Fruit fly (Drosophila melanogaster) whole organism: ENCODE results near the gene mas.

Source experiments
- CG8478 ChIP-seq: fragments of >200 bp; optimal IDR thresholded peaks from 2 replicates; lab custom pipeline; 2018; ENCODE audit warnings: inconsistent platforms
- Dll ChIP-seq: fragments of >200 bp; optimal IDR thresholded peaks from 2 replicates; lab custom pipeline; 2017
- EcR ChIP-seq, 2 experiments: fragments of >200 bp; optimal IDR thresholded peaks; 2 replicates each; lab custom pipeline; 2017; ENCODE audit warnings: missing biosample characterization in 2 of 2, missing genetic modification characterization in 2 of 2, missing genetic modification reagents in 2 of 2
- pan ChIP-seq: fragments of >200 bp; optimal IDR thresholded peaks from 2 replicates; lab custom pipeline; 2017
- psq ChIP-seq: fragments of >200 bp; optimal IDR thresholded peaks from 2 replicates; lab custom pipeline; 2017
- usp ChIP-seq: fragments of >200 bp; optimal IDR thresholded peaks from 2 replicates; lab custom pipeline; 2017; ENCODE audit warnings: missing biosample characterization, missing genetic modification characterization, mixed read lengths

The mas gene

DNA sequence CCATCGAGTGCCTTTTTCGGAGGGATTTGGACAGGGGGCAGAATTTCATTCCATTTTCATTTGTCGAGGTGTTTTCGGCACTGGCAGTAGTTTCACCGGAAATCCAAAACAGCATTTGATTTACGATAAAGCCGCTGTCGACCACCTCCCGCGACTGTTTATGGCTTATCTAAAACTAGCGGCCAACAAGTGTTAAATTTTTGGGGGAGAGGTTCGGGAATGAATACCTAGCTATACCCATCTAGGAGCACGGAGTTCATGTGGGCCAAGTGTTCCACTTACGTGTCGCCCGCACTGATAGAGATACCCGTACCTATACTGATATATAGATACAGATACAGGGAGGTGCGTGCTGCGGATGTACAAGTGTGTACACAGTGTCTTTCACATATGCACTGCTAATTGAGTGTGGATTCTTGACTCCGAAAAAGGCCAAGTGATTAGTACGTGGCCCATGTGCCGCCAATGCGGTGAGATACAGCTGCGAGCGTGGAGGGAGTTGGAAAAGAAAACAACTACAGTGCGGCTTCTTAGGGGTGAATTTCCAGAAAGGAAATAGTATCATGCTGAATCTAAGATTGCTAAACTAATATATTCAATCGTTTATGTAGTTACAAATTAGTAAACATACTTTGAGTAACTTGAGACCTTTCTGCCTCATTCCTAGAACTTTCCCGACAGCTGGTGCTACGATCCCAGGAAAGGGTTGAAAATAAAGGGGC is 47.5 kb downstream of the mas start:
- TF ChIP-seq usp (GFP tag; lab: Kevin White, UChicago) (no peak), psq (lab: Kevin White, UChicago) (no peak), CG8478 (lab: Kevin White, UChicago) (no peak), EcR (GFP tag; optimal IDR thresholded peaks at IDR 0.05; lab: Kevin White, UChicago) (no peak)

- TF ChIP-seq Dll (lab: Kevin White, UChicago) (no peak), usp (GFP tag; lab: Kevin White, UChicago) (no peak), psq (lab: Kevin White, UChicago) (no peak), CG8478 (lab: Kevin White, UChicago) (no peak), pan (lab: Kevin White, UChicago) (no peak), EcR (GFP tag; optimal IDR thresholded peaks at IDR 0.05; lab: Kevin White, UChicago) (no peak)
Measured at dm6 chr3L:4118339-4118738, 48.9 kb downstream of the mas start.

DNA sequence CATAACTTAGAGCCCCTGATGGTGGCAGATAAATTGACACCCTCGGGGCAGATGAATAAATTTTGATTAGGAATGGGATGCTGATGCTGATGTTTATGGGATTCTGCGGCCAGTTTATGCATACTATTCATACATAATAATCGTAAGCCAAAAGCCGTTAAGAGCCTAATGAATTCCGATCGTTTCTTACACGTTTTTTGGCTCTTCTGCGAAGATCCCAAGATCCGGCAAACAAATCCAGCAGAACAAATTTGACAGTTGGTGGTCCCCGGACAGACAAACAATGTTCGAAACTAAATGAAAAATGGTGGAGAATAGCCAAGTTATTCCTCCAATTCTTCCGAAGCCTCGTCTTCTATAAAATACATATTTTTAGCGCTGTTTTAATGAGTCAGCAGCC is 49.8 kb downstream of the mas start:
- TF ChIP-seq psq (lab: Kevin White, UChicago) (no peak), pan (lab: Kevin White, UChicago) (no peak), EcR (GFP tag; optimal IDR thresholded peaks at IDR 0.05; lab: Kevin White, UChicago) (no peak), CG8478 (lab: Kevin White, UChicago) (no peak), usp (GFP tag; lab: Kevin White, UChicago) (no peak), Dll (lab: Kevin White, UChicago) (no peak)

DNA sequence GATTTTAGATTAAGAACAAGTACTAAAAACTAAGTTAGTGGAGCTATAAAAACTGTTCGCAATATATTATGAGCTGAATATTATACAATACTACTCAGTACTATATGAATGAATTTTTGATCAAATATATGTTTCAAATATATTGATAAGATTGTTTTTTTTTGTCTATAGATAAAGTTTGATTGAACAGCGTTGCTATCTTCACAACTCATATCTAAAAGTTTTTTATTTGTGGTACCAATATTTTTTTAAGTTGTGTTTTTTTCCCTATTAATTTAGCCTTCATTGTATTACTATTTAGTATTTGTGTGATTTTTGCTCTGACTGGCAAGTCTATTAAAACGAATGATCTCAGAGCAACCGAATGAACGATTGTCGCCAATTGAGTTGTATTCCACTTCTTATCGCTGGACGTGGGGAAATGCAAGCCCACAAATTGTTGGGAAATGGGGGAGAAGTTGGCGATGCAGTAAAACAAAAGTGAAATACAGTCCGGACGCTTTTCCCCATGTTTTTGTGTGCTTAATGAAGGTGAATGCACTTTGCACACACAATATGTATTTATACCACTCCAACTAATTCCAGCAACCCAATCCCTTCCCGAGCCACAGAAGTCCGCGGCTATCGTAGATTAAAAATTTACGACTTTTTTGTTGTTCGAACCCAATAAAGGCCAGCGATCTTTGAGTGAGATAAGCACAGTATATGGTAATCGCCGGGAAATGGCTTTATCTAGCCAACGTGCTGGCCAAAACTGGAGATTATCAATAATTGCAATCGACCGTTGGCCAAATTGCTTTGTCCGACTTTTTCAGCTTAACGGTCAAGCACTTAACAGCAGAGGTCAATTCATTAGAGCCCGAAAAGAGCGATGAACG is 50.5 kb downstream of the mas start:
- TF ChIP-seq pan (lab: Kevin White, UChicago) (no peak), Dll (lab: Kevin White, UChicago) (no peak), psq (lab: Kevin White, UChicago) (no peak), usp (GFP tag; lab: Kevin White, UChicago) (no peak), CG8478 (lab: Kevin White, UChicago) (no peak), EcR (GFP tag; optimal IDR thresholded peaks at IDR 0.05; lab: Kevin White, UChicago) (no peak)

DNA sequence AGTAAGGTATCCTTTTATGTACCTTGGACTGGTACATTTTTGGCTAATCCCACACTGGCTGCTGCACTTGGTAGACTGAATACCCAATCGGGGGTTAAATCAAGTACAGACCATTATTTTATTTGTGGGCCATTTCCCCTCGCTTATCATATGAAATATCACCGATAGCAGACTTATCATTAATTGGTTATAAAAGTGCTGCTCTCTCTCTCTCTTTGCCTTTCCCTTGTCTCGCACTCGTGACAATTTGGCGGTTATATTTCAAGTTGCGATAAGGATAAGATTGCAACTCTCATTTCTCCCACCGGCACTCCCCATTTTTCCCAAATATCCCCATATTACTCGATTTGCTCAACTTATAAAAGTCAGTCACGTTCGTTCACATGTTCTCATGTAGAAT is 51.6 kb downstream of the mas start:
- TF ChIP-seq Dll (lab: Kevin White, UChicago) (no peak), usp (GFP tag; lab: Kevin White, UChicago) (no peak), EcR (GFP tag; optimal IDR thresholded peaks at IDR 0.05; lab: Kevin White, UChicago) (no peak), pan (lab: Kevin White, UChicago) (no peak), CG8478 (lab: Kevin White, UChicago) (no peak), psq (lab: Kevin White, UChicago) (no peak)

DNA sequence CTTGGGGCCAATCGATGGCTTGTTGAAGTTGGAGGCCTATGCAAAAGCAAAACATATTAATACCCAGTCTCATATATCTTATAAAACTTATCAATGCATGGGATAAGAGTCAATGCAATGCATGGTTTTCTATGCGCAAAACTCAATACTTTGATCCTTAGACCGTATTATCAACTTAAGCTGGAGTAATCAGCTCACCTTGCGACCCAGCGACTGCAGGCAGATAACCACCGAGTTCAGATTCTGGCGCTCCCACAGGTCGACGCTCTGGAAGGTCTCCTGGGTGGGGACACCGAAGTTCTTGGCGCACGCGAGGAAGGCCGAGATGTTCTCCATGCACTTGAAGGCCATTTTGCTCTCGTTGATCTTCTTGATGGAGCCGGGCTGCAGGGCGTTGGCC is 52.2 kb downstream of the mas start:
- TF ChIP-seq Dll (lab: Kevin White, UChicago) (no peak), usp (GFP tag; lab: Kevin White, UChicago) (no peak), CG8478 (lab: Kevin White, UChicago) (no peak), psq (lab: Kevin White, UChicago) (no peak), EcR (GFP tag; optimal IDR thresholded peaks at IDR 0.05; lab: Kevin White, UChicago) (no peak), pan (lab: Kevin White, UChicago) (no peak)

DNA sequence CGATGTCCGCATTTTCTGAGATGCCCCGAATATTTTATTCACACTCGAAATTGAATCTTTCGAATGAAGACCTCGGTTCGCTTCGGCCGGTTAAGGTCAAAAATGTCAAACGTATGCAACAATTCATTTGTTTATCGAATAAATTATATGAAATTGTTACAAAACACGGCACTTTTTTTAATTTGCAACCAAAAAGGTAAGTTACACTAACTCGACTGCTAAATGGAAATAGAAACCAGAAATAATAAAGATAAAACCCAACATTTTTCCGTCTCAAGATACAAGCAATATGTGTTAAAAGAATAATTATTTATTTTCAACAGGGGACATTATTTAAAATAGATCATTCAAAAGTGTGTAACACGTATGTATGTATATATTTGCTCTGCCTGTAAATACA is 53.3 kb downstream of the mas start:
- no peak for TF ChIP-seq EcR (GFP tag; optimal IDR thresholded peaks at IDR 0.05; lab: Kevin White, UChicago)
- no peak for TF ChIP-seq psq (lab: Kevin White, UChicago)
- no peak for TF ChIP-seq pan (lab: Kevin White, UChicago)
- TF ChIP-seq CG8478 (lab: Kevin White, UChicago) = no peak
- no peak for TF ChIP-seq usp (GFP tag; lab: Kevin White, UChicago)
- no peak for TF ChIP-seq Dll (lab: Kevin White, UChicago)
